Fruit fly (Drosophila melanogaster) whole organism, embryonic: ENCODE results near the gene HIPP1.

ENCODE experiments used
- Bteb2 ChIP-seq: fragments of 200-800 bp; sonication (Bioruptor generic); optimal IDR thresholded peaks from 2 replicates; lab custom pipeline; 2016; ENCODE audit warnings: missing biosample characterization, missing genetic modification characterization
- C15 ChIP-seq: fragments of 200-800 bp; sonication (Bioruptor generic); IDR thresholded peaks from 3 replicates; pipeline ENCODE4 v1.3.6; 2022; ENCODE audit warnings: missing biosample characterization, missing genetic modification characterization
- CG10431 ChIP-seq: fragments of 200-800 bp; sonication (Bioruptor generic); optimal IDR thresholded peaks from 3 replicates; lab custom pipeline; 2018; ENCODE audit warnings: missing biosample characterization, mild to moderate bottlenecking, missing genetic modification characterization
- CG11093 ChIP-seq: fragments of 200-800 bp; sonication (Bioruptor generic); IDR thresholded peaks from 3 replicates; pipeline ENCODE4 v1.3.6; 2022; ENCODE audit warnings: missing biosample characterization, missing genetic modification characterization
- CG12219 ChIP-seq: fragments of 200-800 bp; sonication (Bioruptor generic); optimal IDR thresholded peaks from 3 replicates; lab custom pipeline; 2018; ENCODE audit warnings: missing biosample characterization, mild to moderate bottlenecking, missing genetic modification characterization
- CG12299 ChIP-seq: fragments of 200-800 bp; sonication (Bioruptor generic); optimal IDR thresholded peaks from 2 replicates; lab custom pipeline; 2018; ENCODE audit warnings: missing biosample characterization, mild to moderate bottlenecking, missing genetic modification characterization
- CG12744 ChIP-seq: fragments of 200-800 bp; sonication (Bioruptor generic); optimal IDR thresholded peaks from 2 replicates; lab custom pipeline; 2016; ENCODE audit warnings: missing biosample characterization, missing genetic modification characterization
- CG14441 ChIP-seq: fragments of 200-800 bp; sonication (Bioruptor generic); IDR thresholded peaks from 2 replicates; pipeline ENCODE4 v1.3.6; 2022; ENCODE audit warnings: missing biosample characterization, missing genetic modification characterization
- CG15514 ChIP-seq: fragments of 200-800 bp; sonication (Bioruptor generic); optimal IDR thresholded peaks from 3 replicates; lab custom pipeline; 2017; ENCODE audit warnings: missing biosample characterization, missing genetic modification characterization, mild to moderate bottlenecking, moderate library complexity, missing genetic modification reagents
- CG1647 ChIP-seq: fragments of 200-800 bp; sonication (Bioruptor generic); optimal IDR thresholded peaks from 3 replicates; lab custom pipeline; 2016; ENCODE audit warnings: missing biosample characterization, missing genetic modification characterization
- CG18262 ChIP-seq: fragments of 200-800 bp; optimal IDR thresholded peaks from 3 replicates; lab custom pipeline; 2019; ENCODE audit warnings: missing biosample characterization, mild to moderate bottlenecking, missing genetic modification characterization, moderate library complexity
- CG2116 ChIP-seq: fragments of 200-800 bp; sonication (Bioruptor generic); optimal IDR thresholded peaks from 3 replicates; lab custom pipeline; 2018; ENCODE audit warnings: missing biosample characterization, mild to moderate bottlenecking, missing genetic modification characterization
- CG30020 ChIP-seq: fragments of 200-800 bp; optimal IDR thresholded peaks from 2 replicates; lab custom pipeline; 2019; ENCODE audit warnings: missing biosample characterization, mild to moderate bottlenecking, missing genetic modification characterization, moderate library complexity
- CG31365 ChIP-seq: fragments of 200-800 bp; sonication (Bioruptor generic); optimal IDR thresholded peaks from 2 replicates; lab custom pipeline; 2018; ENCODE audit warnings: missing biosample characterization, mild to moderate bottlenecking, missing genetic modification characterization
- CG3281 ChIP-seq: fragments of 200-800 bp; sonication (Bioruptor generic); optimal IDR thresholded peaks from 3 replicates; lab custom pipeline; 2017; ENCODE audit warnings: missing biosample characterization, mild to moderate bottlenecking, missing genetic modification characterization
- CG33213 ChIP-seq: fragments of 200-800 bp; sonication (Bioruptor generic); optimal IDR thresholded peaks from 3 replicates; lab custom pipeline; 2016; ENCODE audit warnings: missing biosample characterization, missing genetic modification characterization
- CG3995 ChIP-seq: fragments of 200-800 bp; sonication (Bioruptor generic); optimal IDR thresholded peaks from 3 replicates; lab custom pipeline; 2016; ENCODE audit warnings: missing biosample characterization, missing genetic modification characterization
- CG42726 ChIP-seq: fragments of 200-800 bp; sonication (Bioruptor generic); IDR thresholded peaks from 2 replicates; pipeline ENCODE4 v1.3.6; 2022; ENCODE audit warnings: missing biosample characterization, missing genetic modification characterization; ENCODE audit not compliant: partially characterized antibody
- CG4617 ChIP-seq: fragments of 200-800 bp; sonication (Bioruptor generic); optimal IDR thresholded peaks from 3 replicates; lab custom pipeline; 2016; ENCODE audit warnings: missing biosample characterization, missing genetic modification characterization, borderline replicate concordance
- CG4820 ChIP-seq: fragments of 200-800 bp; sonication (Bioruptor generic); optimal IDR thresholded peaks from 3 replicates; lab custom pipeline; 2016; ENCODE audit warnings: missing biosample characterization, missing genetic modification characterization
- CG6813 ChIP-seq: fragments of 200-800 bp; sonication (Bioruptor generic); optimal IDR thresholded peaks from 2 replicates; lab custom pipeline; 2017; ENCODE audit warnings: missing biosample characterization, missing genetic modification characterization, mild to moderate bottlenecking, moderate library complexity, missing genetic modification reagents
- CG7271 ChIP-seq: fragments of 200-800 bp; sonication (Bioruptor generic); optimal IDR thresholded peaks from 2 replicates; lab custom pipeline; 2018; ENCODE audit warnings: missing biosample characterization, mild to moderate bottlenecking, missing genetic modification characterization, moderate library complexity
- CG7556 ChIP-seq: fragments of 200-800 bp; sonication (Bioruptor generic); optimal IDR thresholded peaks from 2 replicates; lab custom pipeline; 2017; ENCODE audit warnings: missing biosample characterization, mild to moderate bottlenecking, missing genetic modification characterization
- CG7987 ChIP-seq: fragments of 200-800 bp; sonication (Bioruptor generic); optimal IDR thresholded peaks from 2 replicates; lab custom pipeline; 2018; ENCODE audit warnings: missing biosample characterization, mild to moderate bottlenecking, missing genetic modification characterization, moderate library complexity
- CG8478 ChIP-seq: fragments of >200 bp; optimal IDR thresholded peaks from 2 replicates; lab custom pipeline; 2018
- CG9437 ChIP-seq: fragments of 200-800 bp; sonication (Bioruptor generic); optimal IDR thresholded peaks from 2 replicates; lab custom pipeline; 2018; ENCODE audit warnings: missing biosample characterization, mild to moderate bottlenecking, missing genetic modification characterization
- CTCF ChIP-seq: fragments of 200-800 bp; sonication (Bioruptor generic); optimal IDR thresholded peaks from 2 replicates; lab custom pipeline; 2017; ENCODE audit warnings: missing biosample characterization, mild to moderate bottlenecking, missing genetic modification characterization, moderate library complexity
- Dbx ChIP-seq: fragments of 200-800 bp; sonication (Bioruptor generic); IDR thresholded peaks from 3 replicates; pipeline ENCODE4 v1.3.6; 2022; ENCODE audit warnings: missing biosample characterization, missing genetic modification characterization
- Drgx ChIP-seq: fragments of 200-800 bp; sonication (Bioruptor generic); IDR thresholded peaks from 2 replicates; pipeline ENCODE4 v1.3.6; 2022; ENCODE audit warnings: missing biosample characterization, missing genetic modification characterization
- ERR ChIP-seq: fragments of 200-800 bp; sonication (Bioruptor generic); optimal IDR thresholded peaks from 2 replicates; lab custom pipeline; 2016; ENCODE audit warnings: missing biosample characterization, missing genetic modification characterization
- Eip74EF ChIP-seq, 2 experiments: fragments of 200-800 bp in 1 of 2; fragments of >200 bp in 1 of 2; sonication (Bioruptor generic) in 1 of 2; optimal IDR thresholded peaks; 2 replicates each; lab custom pipeline; 2017 to 2019; ENCODE audit warnings: missing biosample characterization in 2 of 2, missing genetic modification characterization in 2 of 2, mild to moderate bottlenecking in 1 of 2, moderate library complexity in 1 of 2
- HHEX ChIP-seq: fragments of 200-800 bp; sonication (Bioruptor generic); optimal IDR thresholded peaks from 3 replicates; lab custom pipeline; 2017; ENCODE audit warnings: missing biosample characterization, mild to moderate bottlenecking, missing genetic modification characterization, missing genetic modification reagents
- Hr39 ChIP-seq: fragments of >200 bp; optimal IDR thresholded peaks from 2 replicates; lab custom pipeline; 2017
- MESR4 ChIP-seq: fragments of 200-800 bp; sonication (Bioruptor generic); optimal IDR thresholded peaks from 2 replicates; lab custom pipeline; 2018; ENCODE audit warnings: missing biosample characterization, mild to moderate bottlenecking, missing genetic modification characterization, moderate library complexity
- PHDP ChIP-seq: fragments of 200-800 bp; sonication (Bioruptor generic); optimal IDR thresholded peaks from 3 replicates; lab custom pipeline; 2018; ENCODE audit warnings: missing biosample characterization, mild to moderate bottlenecking, missing genetic modification characterization, moderate library complexity
- Rfx ChIP-seq: fragments of 200-800 bp; sonication (Bioruptor generic); IDR thresholded peaks from 2 replicates; pipeline ENCODE4 v1.3.6; 2022; ENCODE audit warnings: missing biosample characterization, missing genetic modification characterization
- az2 ChIP-seq: fragments of 200-800 bp; sonication (Bioruptor generic); optimal IDR thresholded peaks from 3 replicates; lab custom pipeline; 2016; ENCODE audit warnings: missing biosample characterization, missing genetic modification characterization
- dan ChIP-seq: fragments of 200-800 bp; sonication (Bioruptor generic); IDR thresholded peaks from 2 replicates; pipeline ENCODE4 v1.3.6; 2022; ENCODE audit warnings: missing biosample characterization, missing genetic modification characterization
- en ChIP-seq: fragments of 200-800 bp; sonication (Bioruptor generic); optimal IDR thresholded peaks from 2 replicates; lab custom pipeline; 2016; ENCODE audit warnings: missing biosample characterization, missing genetic modification characterization
- ewg ChIP-seq: fragments of 200-800 bp; sonication (Bioruptor generic); optimal IDR thresholded peaks from 3 replicates; lab custom pipeline; 2017; ENCODE audit warnings: mild to moderate bottlenecking, missing biosample characterization, missing genetic modification reagents, missing genetic modification characterization
- fd64A ChIP-seq: fragments of 200-800 bp; sonication (Bioruptor generic); optimal IDR thresholded peaks from 3 replicates; lab custom pipeline; 2018; ENCODE audit warnings: missing biosample characterization, mild to moderate bottlenecking, missing genetic modification characterization
- fd96Cb ChIP-seq: fragments of 200-800 bp; sonication (Bioruptor generic); optimal IDR thresholded peaks from 2 replicates; lab custom pipeline; 2018; ENCODE audit warnings: missing biosample characterization, mild to moderate bottlenecking, missing genetic modification characterization, moderate library complexity
- gcm2 ChIP-seq: fragments of 200-800 bp; sonication (Bioruptor generic); optimal IDR thresholded peaks from 2 replicates; lab custom pipeline; 2016; ENCODE audit warnings: missing biosample characterization, missing genetic modification characterization
- jing ChIP-seq: fragments of 200-800 bp; sonication (Bioruptor generic); optimal IDR thresholded peaks from 2 replicates; lab custom pipeline; 2018; ENCODE audit warnings: missing biosample characterization, mild to moderate bottlenecking, missing genetic modification characterization
- lab ChIP-seq: fragments of 200-800 bp; sonication (Bioruptor generic); optimal IDR thresholded peaks from 3 replicates; lab custom pipeline; 2017; ENCODE audit warnings: missing biosample characterization, missing genetic modification characterization, mild to moderate bottlenecking, moderate library complexity, missing genetic modification reagents
- lilli ChIP-seq: fragments of 200-800 bp; sonication (Bioruptor generic); optimal IDR thresholded peaks from 3 replicates; lab custom pipeline; 2016; ENCODE audit warnings: missing biosample characterization, missing genetic modification characterization
- pzg ChIP-seq: fragments of 200-800 bp; sonication (Bioruptor generic); optimal IDR thresholded peaks from 3 replicates; lab custom pipeline; 2018; ENCODE audit warnings: missing biosample characterization, mild to moderate bottlenecking, missing genetic modification characterization, moderate library complexity
- ro ChIP-seq: fragments of 200-800 bp; sonication (Bioruptor generic); IDR thresholded peaks from 2 replicates; pipeline ENCODE4 v1.3.6; 2022; ENCODE audit warnings: missing biosample characterization, missing genetic modification characterization
- trh ChIP-seq: fragments of 200-800 bp; sonication (Bioruptor generic); optimal IDR thresholded peaks from 2 replicates; lab custom pipeline; 2016; ENCODE audit warnings: missing biosample characterization, missing genetic modification characterization
- unpg ChIP-seq: fragments of 200-800 bp; sonication (Bioruptor generic); optimal IDR thresholded peaks from 3 replicates; lab custom pipeline; 2018; ENCODE audit warnings: missing biosample characterization, mild to moderate bottlenecking, missing genetic modification characterization, moderate library complexity
- zf30C ChIP-seq: fragments of 200-800 bp; sonication (Bioruptor generic); optimal IDR thresholded peaks from 3 replicates; lab custom pipeline; 2018; ENCODE audit warnings: missing biosample characterization, mild to moderate bottlenecking, missing genetic modification characterization

HIPP1 gene

dm6 chr3L:20785742-20786427 is 23.6 kb upstream of the HIPP1 start, which contains the start of gene Pcif1 (continued):
- TF ChIP-seq CG9437 (GFP tag; lab: Kevin White, UChicago) (no peak), CG14441 (GFP tag; lab: Robert Waterston, UW) (peak; percentile 28; the same call in 1 of the 2 replicates), Hr39 (lab: Kevin White, UChicago) (no peak), CG4617 (peak; percentile 44), ERR (GFP tag; lab: Kevin White, UChicago) (no peak), CG12744 (GFP tag; lab: Kevin White, UChicago) (no peak), CG3995 (peak; percentile 41), gcm2 (GFP tag; lab: Kevin White, UChicago) (no peak), en (GFP tag; lab: Kevin White, UChicago) (no peak), az2 (GFP tag; lab: Kevin White, UChicago) (no peak), CG12219 (GFP tag; lab: Kevin White, UChicago) (peak; percentile 5), Dbx (GFP tag; lab: Robert Waterston, UW) (peak; percentile 76; the same call in 2 of the 3 replicates), Rfx (GFP tag; lab: Robert Waterston, UW) (peak; percentile 54), lilli (GFP tag; lab: Kevin White, UChicago) (peak; percentile 43), CTCF (GFP tag; lab: Kevin White, UChicago) (peak; percentile 31), CG1647 (GFP tag; lab: Kevin White, UChicago) (no peak), fd96Cb (tag; lab: Kevin White, UChicago) (no peak), C15 (no peak), CG11093 (GFP tag; lab: Robert Waterston, UW) (no peak), CG10431 (no peak), HHEX (GFP tag; lab: Kevin White, UChicago) (no peak), fd64A (GFP tag; lab: Kevin White, UChicago) (no peak), lab (GFP tag; lab: Kevin White, UChicago) (no peak), CG7556 (GFP tag; lab: Kevin White, UChicago) (no peak), CG12299 (tag; lab: Kevin White, UChicago) (peak; percentile 4), dan (GFP tag; lab: Robert Waterston, UW) (no peak), ewg (GFP tag; lab: Kevin White, UChicago) (no peak), CG18262 (tag; lab: Kevin White, UChicago) (no peak), unpg (GFP tag; lab: Kevin White, UChicago) (peak; percentile 28), CG15514 (GFP tag; lab: Kevin White, UChicago) (peak; percentile 75), trh (no peak), ro (GFP tag; lab: Robert Waterston, UW) (no peak), PHDP (tag; lab: Kevin White, UChicago) (no peak), MESR4 (peak; percentile 90), CG6813 (no peak), Bteb2 (GFP tag; lab: Kevin White, UChicago) (no peak), CG8478 (lab: Kevin White, UChicago) (no peak), zf30C (GFP tag; lab: Kevin White, UChicago) (no peak), jing (GFP tag; lab: Kevin White, UChicago) (no peak), CG2116 (GFP tag; lab: Kevin White, UChicago) (peak; percentile 78), pzg (peak; percentile 81), CG31365 (tag; lab: Kevin White, UChicago) (no peak), CG33213 (no peak), CG30020 (tag; lab: Kevin White, UChicago) (peak; percentile 62), CG42726 (GFP tag; lab: Robert Waterston, UW) (peak; percentile 99), Eip74EF (GFP tag; optimal IDR thresholded peaks at IDR 0.05; lab: Kevin White, UChicago) (no peak), CG7271 (tag; lab: Kevin White, UChicago) (peak; percentile 65), CG3281 (GFP tag; lab: Kevin White, UChicago) (no peak), CG7987 (GFP tag; lab: Kevin White, UChicago) (peak; percentile 30), Drgx (no peak), CG4820 (no peak)
